Worm (Caenorhabditis elegans): ENCODE results near the gene ZC239.6.
"Not testable (repeated sequence)": the region's sequence is repeated elsewhere in the genome, so short reads cannot be mapped to it uniquely, and the experiment has no call there.

The ZC239.6 gene

ce11 chrII:3198998-3199397 lies 10.4 kb upstream of the ZC239.6 start, which contains the start of gene sri-51:
sri-51 (minus strand) TSS chrII:3199098.
- TF ChIP-seq T22C8.4 (GFP tag; IDR thresholded peaks at IDR 0.05) (no peak), ztf-23 (GFP tag; IDR thresholded peaks at IDR 0.05) (no peak), ref-1 (GFP tag; conservative IDR thresholded peaks at IDR 0.05) (no peak), cog-1 (tag; optimal IDR thresholded peaks at IDR 0.05) (no peak), ztf-29 (GFP tag; IDR thresholded peaks at IDR 0.05) (no peak), klf-2 (GFP tag; conservative IDR thresholded peaks at IDR 0.05) (no peak), tab-1 (GFP tag; IDR thresholded peaks at IDR 0.05) (no peak), med-1 (GFP tag; optimal IDR thresholded peaks at IDR 0.05; ENCODE audit: insufficient read depth) (no peak), flt-1 (GFP tag; IDR thresholded peaks at IDR 0.05) (no peak)

- not testable (repeated sequence) for TF ChIP-seq ztf-29 (GFP tag; IDR thresholded peaks at IDR 0.05); klf-2 (GFP tag; conservative IDR thresholded peaks at IDR 0.05); ztf-23 (GFP tag; IDR thresholded peaks at IDR 0.05)
Measured at ce11 chrII:3201242-3201641, 8.2 kb upstream of the ZC239.6 start, which contains the start of gene sri-48. sri-48 (minus strand) TSS chrII:3201342.

ce11 chrII:3202519-3202918 lies 6.9 kb upstream of the ZC239.6 start, which contains the start of gene sri-53:
sri-53 (minus strand) TSS chrII:3202619.
- TF ChIP-seq ztf-23 (GFP tag; IDR thresholded peaks at IDR 0.05), result no peak
- TF ChIP-seq cog-1 (tag; optimal IDR thresholded peaks at IDR 0.05), result no peak
- no peak for TF ChIP-seq med-1 (GFP tag; optimal IDR thresholded peaks at IDR 0.05; ENCODE audit: insufficient read depth)
- no peak for TF ChIP-seq ref-1 (GFP tag; conservative IDR thresholded peaks at IDR 0.05)
- TF ChIP-seq flt-1 (GFP tag; IDR thresholded peaks at IDR 0.05), result no peak
- TF ChIP-seq tab-1 (GFP tag; IDR thresholded peaks at IDR 0.05), result no peak
- TF ChIP-seq ztf-29 (GFP tag; IDR thresholded peaks at IDR 0.05), result no peak
- no peak for TF ChIP-seq T22C8.4 (GFP tag; IDR thresholded peaks at IDR 0.05)
- TF ChIP-seq klf-2 (GFP tag; conservative IDR thresholded peaks at IDR 0.05), result no peak

- TF ChIP-seq flt-1 (GFP tag; IDR thresholded peaks at IDR 0.05), result no peak
- TF ChIP-seq med-1 (GFP tag; optimal IDR thresholded peaks at IDR 0.05; ENCODE audit: insufficient read depth), result no peak
- no peak for TF ChIP-seq ztf-29 (GFP tag; IDR thresholded peaks at IDR 0.05)
- TF ChIP-seq klf-2 (GFP tag; conservative IDR thresholded peaks at IDR 0.05), result no peak
- TF ChIP-seq cog-1 (tag; optimal IDR thresholded peaks at IDR 0.05), result no peak
- no peak for TF ChIP-seq T22C8.4 (GFP tag; IDR thresholded peaks at IDR 0.05)
- no peak for TF ChIP-seq tab-1 (GFP tag; IDR thresholded peaks at IDR 0.05)
- TF ChIP-seq ztf-23 (GFP tag; IDR thresholded peaks at IDR 0.05), result no peak
- TF ChIP-seq ref-1 (GFP tag; conservative IDR thresholded peaks at IDR 0.05), result no peak
Measured at ce11 chrII:3203415-3203814, 6.0 kb upstream of the ZC239.6 start, which contains the start of gene sri-50. sri-50 (plus strand) TSS chrII:3203715.

ce11 chrII:3206423-3206989 lies 2.9 kb upstream of the ZC239.6 start, which contains the start of the genes ZC239.20 and ZC239.21:
ZC239.20 (minus strand) TSS chrII:3206523.
ZC239.21 (plus strand) TSS chrII:3206939.
- TF ChIP-seq ref-1 (GFP tag; conservative IDR thresholded peaks at IDR 0.05) (no peak), T22C8.4 (GFP tag; IDR thresholded peaks at IDR 0.05) (no peak), med-1 (GFP tag; optimal IDR thresholded peaks at IDR 0.05; ENCODE audit: insufficient read depth) (no peak), ztf-29 (GFP tag; IDR thresholded peaks at IDR 0.05) (no peak), tab-1 (GFP tag; IDR thresholded peaks at IDR 0.05) (no peak), klf-2 (GFP tag; conservative IDR thresholded peaks at IDR 0.05) (no peak), cog-1 (tag; optimal IDR thresholded peaks at IDR 0.05) (no peak), ztf-23 (GFP tag; IDR thresholded peaks at IDR 0.05) (no peak), flt-1 (GFP tag; IDR thresholded peaks at IDR 0.05) (no peak)

ce11 chrII:3208679-3209078 lies 752 bp upstream of the ZC239.6 start, which contains the start of gene sdz-35:
sdz-35 (minus strand) TSS chrII:3208779.
- TF ChIP-seq T22C8.4 (GFP tag; IDR thresholded peaks at IDR 0.05) (no peak), ref-1 (GFP tag; conservative IDR thresholded peaks at IDR 0.05) (no peak), klf-2 (GFP tag; conservative IDR thresholded peaks at IDR 0.05) (no peak), tab-1 (GFP tag; IDR thresholded peaks at IDR 0.05) (no peak), flt-1 (GFP tag; IDR thresholded peaks at IDR 0.05) (no peak), med-1 (GFP tag; optimal IDR thresholded peaks at IDR 0.05; ENCODE audit: insufficient read depth) (no peak), cog-1 (tag; optimal IDR thresholded peaks at IDR 0.05) (no peak), ztf-29 (GFP tag; IDR thresholded peaks at IDR 0.05) (no peak)

ce11 chrII:3210365-3210764 lies 934 bp downstream of the ZC239.6 start, which contains the start of gene ZC239.5:
ZC239.5 (plus strand) TSS chrII:3210665.
- TF ChIP-seq med-1 (GFP tag; optimal IDR thresholded peaks at IDR 0.05; ENCODE audit: insufficient read depth), result no peak

- TF ChIP-seq ztf-29 (GFP tag; IDR thresholded peaks at IDR 0.05) (no peak), flt-1 (GFP tag; IDR thresholded peaks at IDR 0.05) (no peak), ref-1 (GFP tag; conservative IDR thresholded peaks at IDR 0.05) (no peak), med-1 (GFP tag; optimal IDR thresholded peaks at IDR 0.05; ENCODE audit: insufficient read depth) (no peak), cog-1 (tag; optimal IDR thresholded peaks at IDR 0.05) (no peak), klf-2 (GFP tag; conservative IDR thresholded peaks at IDR 0.05) (no peak), tab-1 (GFP tag; IDR thresholded peaks at IDR 0.05) (no peak), ztf-23 (GFP tag; IDR thresholded peaks at IDR 0.05) (no peak), T22C8.4 (GFP tag; IDR thresholded peaks at IDR 0.05) (no peak)
Measured at ce11 chrII:3213898-3214297, 4.5 kb downstream of the ZC239.6 start, which contains the start of gene ZC239.4. ZC239.4 (plus strand) TSS chrII:3214198.

ce11 chrII:3215762-3216161 lies 6.3 kb downstream of the ZC239.6 start, which contains the start of gene ZC239.3:
ZC239.3 (plus strand) TSS chrII:3216062.
- TF ChIP-seq tab-1 (GFP tag; IDR thresholded peaks at IDR 0.05); cog-1 (tag; optimal IDR thresholded peaks at IDR 0.05); T22C8.4 (GFP tag; IDR thresholded peaks at IDR 0.05): not testable (repeated sequence)

ce11 chrII:3220723-3221122 lies 11.3 kb downstream of the ZC239.6 start, which contains the start of gene ZC239.22:
ZC239.22 (minus strand) TSS chrII:3220823.
- TF ChIP-seq ztf-29 (GFP tag; IDR thresholded peaks at IDR 0.05) (no peak), med-1 (GFP tag; optimal IDR thresholded peaks at IDR 0.05; ENCODE audit: insufficient read depth) (no peak), klf-2 (GFP tag; conservative IDR thresholded peaks at IDR 0.05) (no peak), flt-1 (GFP tag; IDR thresholded peaks at IDR 0.05) (no peak), tab-1 (GFP tag; IDR thresholded peaks at IDR 0.05) (no peak), ztf-23 (GFP tag; IDR thresholded peaks at IDR 0.05) (no peak), cog-1 (tag; optimal IDR thresholded peaks at IDR 0.05) (no peak), T22C8.4 (GFP tag; IDR thresholded peaks at IDR 0.05) (no peak), ref-1 (GFP tag; conservative IDR thresholded peaks at IDR 0.05) (no peak)
